Fruit fly (Drosophila melanogaster) whole organism, prepupa: ENCODE measurements around the gene nerfin-1.

Experiments
- Blimp-1 ChIP-seq: fragments of 200-800 bp; sonication (Bioruptor generic); optimal IDR thresholded peaks from 3 replicates; lab custom pipeline; 2017; ENCODE audit warnings: missing biosample characterization, missing genetic modification characterization, mild to moderate bottlenecking, moderate library complexity, missing genetic modification reagents
- CG10631 ChIP-seq: fragments of 200-800 bp; sonication (Bioruptor generic); optimal IDR thresholded peaks from 2 replicates; lab custom pipeline; 2016; ENCODE audit warnings: missing biosample characterization, missing genetic modification characterization
- CG10669 ChIP-seq: fragments of 200-800 bp; sonication (Bioruptor generic); optimal IDR thresholded peaks from 3 replicates; lab custom pipeline; 2018; ENCODE audit warnings: missing biosample characterization, mild to moderate bottlenecking, missing genetic modification characterization, moderate library complexity
- CG11294 ChIP-seq: fragments of 200-800 bp; sonication (Bioruptor generic); IDR thresholded peaks from 2 replicates; pipeline ENCODE4 v1.3.6; 2022; ENCODE audit warnings: missing biosample characterization, missing genetic modification characterization
- CG11762 ChIP-seq: fragments of 200-800 bp; sonication (Bioruptor generic); optimal IDR thresholded peaks from 3 replicates; lab custom pipeline; 2016; ENCODE audit warnings: missing biosample characterization, missing genetic modification characterization; ENCODE audit not compliant: insufficient read depth
- CG11902 ChIP-seq: fragments of 200-800 bp; sonication (Bioruptor generic); optimal IDR thresholded peaks from 3 replicates; lab custom pipeline; 2016; ENCODE audit warnings: missing biosample characterization, missing genetic modification characterization
- CG16779 ChIP-seq: fragments of 200-800 bp; sonication (Bioruptor generic); optimal IDR thresholded peaks from 3 replicates; lab custom pipeline; 2017; ENCODE audit warnings: missing biosample characterization, mild to moderate bottlenecking, missing genetic modification characterization
- CG3032 ChIP-seq: fragments of 200-800 bp; optimal IDR thresholded peaks from 2 replicates; lab custom pipeline; 2019; ENCODE audit warnings: missing biosample characterization, mild to moderate bottlenecking, missing genetic modification characterization, moderate library complexity
- CG31627 ChIP-seq: fragments of 200-800 bp; sonication (Bioruptor generic); optimal IDR thresholded peaks from 3 replicates; lab custom pipeline; 2016; ENCODE audit warnings: missing biosample characterization, missing genetic modification characterization
- CG34406 ChIP-seq: fragments of 200-800 bp; sonication (Bioruptor generic); optimal IDR thresholded peaks from 3 replicates; lab custom pipeline; 2016; ENCODE audit warnings: missing biosample characterization, missing genetic modification characterization
- CG3919 ChIP-seq: fragments of 200-800 bp; sonication (Bioruptor generic); optimal IDR thresholded peaks from 3 replicates; lab custom pipeline; 2016; ENCODE audit warnings: missing biosample characterization, missing genetic modification characterization
- CG4318 ChIP-seq: fragments of 200-800 bp; sonication (Bioruptor generic); optimal IDR thresholded peaks from 3 replicates; lab custom pipeline; 2017; ENCODE audit warnings: missing biosample characterization, mild to moderate bottlenecking, missing genetic modification characterization
- CG6163 ChIP-seq: fragments of 200-800 bp; sonication (Bioruptor generic); IDR thresholded peaks from 3 replicates; pipeline ENCODE4 v1.3.6; 2022; ENCODE audit warnings: missing biosample characterization, missing genetic modification characterization
- CG6276 ChIP-seq: fragments of 200-800 bp; sonication (Bioruptor generic); optimal IDR thresholded peaks from 2 replicates; lab custom pipeline; 2017; ENCODE audit warnings: missing biosample characterization, mild to moderate bottlenecking, missing genetic modification characterization
- CG6792 ChIP-seq: fragments of 200-800 bp; sonication (Bioruptor generic); optimal IDR thresholded peaks from 3 replicates; lab custom pipeline; 2016; ENCODE audit warnings: missing biosample characterization, missing genetic modification characterization
- CG6854 ChIP-seq: fragments of 200-800 bp; sonication (Bioruptor generic); optimal IDR thresholded peaks from 2 replicates; lab custom pipeline; 2017; ENCODE audit warnings: missing biosample characterization, mild to moderate bottlenecking, missing genetic modification characterization
- CG7368 ChIP-seq: fragments of 200-800 bp; sonication (Bioruptor generic); optimal IDR thresholded peaks from 3 replicates; lab custom pipeline; 2016; ENCODE audit warnings: missing biosample characterization, missing genetic modification characterization
- CG8119 ChIP-seq: fragments of 200-800 bp; sonication (Bioruptor generic); IDR thresholded peaks from 3 replicates; pipeline ENCODE4 v1.3.6; 2022; ENCODE audit warnings: missing biosample characterization, missing genetic modification characterization
- CG8319 ChIP-seq: fragments of 200-800 bp; sonication (Bioruptor generic); optimal IDR thresholded peaks from 3 replicates; lab custom pipeline; 2016; ENCODE audit warnings: missing biosample characterization, missing genetic modification characterization
- CG8632 ChIP-seq: fragments of 200-800 bp; sonication (Bioruptor generic); optimal IDR thresholded peaks from 3 replicates; lab custom pipeline; 2016; ENCODE audit warnings: missing biosample characterization, missing genetic modification characterization
- CG9139 ChIP-seq: fragments of 200-800 bp; sonication (Bioruptor generic); optimal IDR thresholded peaks from 3 replicates; lab custom pipeline; 2017; ENCODE audit warnings: missing biosample characterization, mild to moderate bottlenecking, missing genetic modification characterization
- Eip75B ChIP-seq: fragments of 200-800 bp; sonication (Bioruptor generic); optimal IDR thresholded peaks from 3 replicates; lab custom pipeline; 2016; ENCODE audit warnings: missing biosample characterization, missing genetic modification characterization
- Eip78C ChIP-seq: fragments of 200-800 bp; sonication (Bioruptor generic); peaks from one replicate; lab custom pipeline; 2016; ENCODE audit warnings: missing biosample characterization, missing genetic modification characterization
- Eip93F ChIP-seq: fragments of 200-800 bp; sonication (Bioruptor generic); optimal IDR thresholded peaks from 2 replicates; lab custom pipeline; 2016; ENCODE audit warnings: missing biosample characterization, mild to moderate bottlenecking, missing genetic modification characterization
- Ets21C ChIP-seq: fragments of 200-800 bp; sonication (Bioruptor generic); optimal IDR thresholded peaks from 3 replicates; lab custom pipeline; 2016; ENCODE audit warnings: missing biosample characterization, missing genetic modification characterization
- Hr38 ChIP-seq: sonication (Bioruptor generic); optimal IDR thresholded peaks from 2 replicates; lab custom pipeline; 2016; ENCODE audit warnings: missing biosample characterization, missing genetic modification characterization
- Hr39 ChIP-seq: fragments of 200-800 bp; sonication (Bioruptor generic); optimal IDR thresholded peaks from 2 replicates; lab custom pipeline; 2016; ENCODE audit warnings: missing biosample characterization, missing genetic modification characterization
- Hr4 ChIP-seq: fragments of 200-800 bp; sonication (Bioruptor generic); optimal IDR thresholded peaks from 3 replicates; lab custom pipeline; 2016; ENCODE audit warnings: missing biosample characterization, missing genetic modification characterization
- Lpt ChIP-seq: fragments of 200-800 bp; sonication (Bioruptor generic); optimal IDR thresholded peaks from 3 replicates; lab custom pipeline; 2016; ENCODE audit warnings: missing biosample characterization, missing genetic modification characterization
- Met ChIP-seq: fragments of 200-800 bp; sonication (Bioruptor generic); optimal IDR thresholded peaks from 3 replicates; lab custom pipeline; 2016; ENCODE audit warnings: missing biosample characterization, missing genetic modification characterization
- Smox ChIP-seq: fragments of 200-800 bp; sonication (Bioruptor generic); optimal IDR thresholded peaks from 3 replicates; lab custom pipeline; 2016; ENCODE audit warnings: missing biosample characterization, missing genetic modification characterization
- Sox14 ChIP-seq: fragments of 200-800 bp; sonication (Bioruptor generic); optimal IDR thresholded peaks from 3 replicates; lab custom pipeline; 2016; ENCODE audit warnings: missing biosample characterization, missing genetic modification characterization
- cyc ChIP-seq: fragments of 200-800 bp; sonication (Bioruptor generic); optimal IDR thresholded peaks from 3 replicates; lab custom pipeline; 2016; ENCODE audit warnings: missing biosample characterization, missing genetic modification characterization
- eg ChIP-seq: fragments of 200-800 bp; sonication (Bioruptor generic); IDR thresholded peaks from 3 replicates; pipeline ENCODE4 v1.3.6; 2022; ENCODE audit warnings: missing biosample characterization, missing genetic modification characterization
- esn ChIP-seq: fragments of 200-800 bp; sonication (Bioruptor generic); optimal IDR thresholded peaks from 2 replicates; lab custom pipeline; 2016; ENCODE audit warnings: missing biosample characterization, mild to moderate bottlenecking, missing genetic modification characterization, moderate library complexity
- fd59A ChIP-seq: fragments of 200-800 bp; sonication (Bioruptor generic); optimal IDR thresholded peaks from 2 replicates; lab custom pipeline; 2017; ENCODE audit warnings: missing biosample characterization, mild to moderate bottlenecking, missing genetic modification characterization, missing genetic modification reagents
- fd85E ChIP-seq: fragments of 200-800 bp; sonication (Bioruptor generic); optimal IDR thresholded peaks from 3 replicates; lab custom pipeline; 2016; ENCODE audit warnings: missing biosample characterization, missing genetic modification characterization
- fkh ChIP-seq: fragments of 200-800 bp; sonication (Bioruptor generic); optimal IDR thresholded peaks from 3 replicates; lab custom pipeline; 2017; ENCODE audit warnings: missing biosample characterization, mild to moderate bottlenecking, missing genetic modification characterization, moderate library complexity
- net ChIP-seq: fragments of 200-800 bp; sonication (Bioruptor generic); optimal IDR thresholded peaks from 3 replicates; lab custom pipeline; 2016; ENCODE audit warnings: missing biosample characterization, missing genetic modification characterization
- pdm3 ChIP-seq: fragments of 200-800 bp; sonication (Bioruptor generic); optimal IDR thresholded peaks from 3 replicates; lab custom pipeline; 2016; ENCODE audit warnings: missing biosample characterization, missing genetic modification characterization
- salr ChIP-seq, 2 experiments: fragments of 200-800 bp; sonication (Bioruptor generic); optimal IDR thresholded peaks; 3 replicates each; lab custom pipeline; 2016 to 2018; ENCODE audit warnings: missing biosample characterization in 2 of 2, missing genetic modification characterization in 2 of 2, mild to moderate bottlenecking in 1 of 2
- ss ChIP-seq, 2 experiments: fragments of 200-800 bp; sonication (Bioruptor generic); optimal IDR thresholded peaks; 2 replicates in 1 of 2; 3 replicates in 1 of 2; lab custom pipeline; 2017 to 2018; ENCODE audit warnings: mild to moderate bottlenecking in 2 of 2, missing biosample characterization in 2 of 2, missing genetic modification characterization in 2 of 2, moderate library complexity in 1 of 2
- svp ChIP-seq: fragments of 200-800 bp; sonication (Bioruptor generic); peaks from one replicate; lab custom pipeline; 2016; ENCODE audit warnings: missing biosample characterization, missing genetic modification characterization
- topi ChIP-seq: fragments of 200-800 bp; sonication (Bioruptor generic); optimal IDR thresholded peaks from 3 replicates; lab custom pipeline; 2016; ENCODE audit warnings: missing biosample characterization, missing genetic modification characterization
- vri ChIP-seq: fragments of 200-800 bp; sonication (Bioruptor generic); optimal IDR thresholded peaks from 3 replicates; lab custom pipeline; 2016; ENCODE audit warnings: missing biosample characterization, mild to moderate bottlenecking, missing genetic modification characterization

The nerfin-1 gene

dm6 chr3L:882236-882891 lies 26.5 kb upstream of the nerfin-1 start:
- TF ChIP-seq eg (no peak), vri (GFP tag; lab: Kevin White, UChicago) (peak; percentile 36), Eip78C (peak; percentile 70)
- TF ChIP-seq, all 60 proteins: peak for 2

DNA sequence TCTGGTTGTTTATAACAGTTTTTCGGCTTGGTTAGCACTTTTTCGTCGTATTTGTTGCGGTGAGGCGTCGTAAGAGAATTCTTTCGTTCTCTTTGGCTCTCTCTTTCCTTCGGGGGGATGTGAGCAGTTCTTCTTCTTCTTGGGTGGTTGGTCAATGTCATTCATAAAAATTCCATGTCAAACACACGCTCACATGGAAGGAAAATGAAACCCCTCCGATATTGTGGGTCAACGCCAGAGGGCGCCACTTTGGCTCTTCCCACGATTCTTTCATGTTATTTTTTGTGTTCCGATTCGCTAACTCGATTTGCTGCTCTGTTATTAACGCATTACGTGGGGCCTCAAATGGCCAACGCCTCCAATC lies 26.0 kb upstream of the nerfin-1 start:
- no peak for TF ChIP-seq CG11294
- TF ChIP-seq CG6276 (GFP tag; lab: Kevin White, UChicago): no peak
- TF ChIP-seq Smox (GFP tag; lab: Kevin White, UChicago): no peak
- no peak for TF ChIP-seq Eip78C
- no peak for TF ChIP-seq CG9139 (GFP tag; lab: Kevin White, UChicago)
- no peak for TF ChIP-seq fd59A
- TF ChIP-seq vri (GFP tag; lab: Kevin White, UChicago): no peak
- TF ChIP-seq Ets21C: no peak
- no peak for TF ChIP-seq Blimp-1 (GFP tag; lab: Kevin White, UChicago)
- TF ChIP-seq Hr4 (GFP tag; lab: Kevin White, UChicago): no peak
- no peak for TF ChIP-seq CG8119 (GFP tag; lab: Robert Waterston, UW)
- no peak for TF ChIP-seq CG4318 (GFP tag; lab: Kevin White, UChicago)
- no peak for TF ChIP-seq Hr38 (GFP tag; lab: Kevin White, UChicago)
- TF ChIP-seq CG8632: no peak
- no peak for TF ChIP-seq ss (GFP tag; optimal IDR thresholded peaks at IDR 0.05; lab: Kevin White, UChicago)
- TF ChIP-seq CG31627 (GFP tag; lab: Kevin White, UChicago): no peak
- no peak for TF ChIP-seq topi (GFP tag; lab: Kevin White, UChicago)
- no peak for TF ChIP-seq salr (GFP tag; optimal IDR thresholded peaks at IDR 0.05; lab: Kevin White, UChicago)

- peak; percentile 86 for TF ChIP-seq Sox14
- TF ChIP-seq CG7368: no peak
- TF ChIP-seq CG3032 (tag; lab: Kevin White, UChicago): no peak
Measured at dm6 chr3L:883786-884185, 25.1 kb upstream of the nerfin-1 start.

DNA sequence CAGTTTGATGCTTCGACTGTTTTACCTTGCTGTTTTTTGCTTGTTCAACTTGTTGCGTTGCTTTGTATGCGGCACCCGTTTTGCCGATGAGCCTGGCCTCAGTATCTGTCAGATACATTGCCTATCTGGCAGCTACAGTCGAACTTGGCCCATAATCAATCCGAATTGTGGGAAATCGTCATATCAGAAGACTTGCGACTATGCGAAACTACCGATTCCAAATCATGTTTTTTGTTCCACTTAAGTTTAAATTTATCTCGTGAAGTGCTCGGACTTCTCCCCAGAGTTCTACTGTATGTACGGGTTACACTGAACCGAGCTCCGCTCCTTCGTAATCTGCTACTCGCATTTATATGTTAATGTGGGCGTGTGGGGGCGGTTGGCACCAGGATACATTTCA lies 24.7 kb upstream of the nerfin-1 start:
- TF ChIP-seq fkh (GFP tag; lab: Kevin White, UChicago): no peak
- TF ChIP-seq fd59A: no peak
- TF ChIP-seq Hr39 (GFP tag; lab: Kevin White, UChicago): no peak
- no peak for TF ChIP-seq Ets21C
- peak; percentile 15 for TF ChIP-seq topi (GFP tag; lab: Kevin White, UChicago)
- no peak for TF ChIP-seq Met
- TF ChIP-seq CG10669: peak; percentile 22
- peak; percentile 28 for TF ChIP-seq CG11902 (GFP tag; lab: Kevin White, UChicago)
- no peak for TF ChIP-seq Eip93F (GFP tag; lab: Kevin White, UChicago)
- peak; percentile 34 for TF ChIP-seq CG7368
- TF ChIP-seq CG6854 (GFP tag; lab: Kevin White, UChicago): no peak
- no peak for TF ChIP-seq CG10631 (GFP tag; lab: Kevin White, UChicago)
- TF ChIP-seq vri (GFP tag; lab: Kevin White, UChicago): no peak
- no peak for TF ChIP-seq Lpt (GFP tag; lab: Kevin White, UChicago)
- TF ChIP-seq esn (GFP tag; lab: Kevin White, UChicago): no peak
- no peak for TF ChIP-seq CG6792
- TF ChIP-seq svp: peak; percentile 54
- TF ChIP-seq pdm3 (GFP tag; lab: Kevin White, UChicago): no peak
- no peak for TF ChIP-seq CG6276 (GFP tag; lab: Kevin White, UChicago)
- TF ChIP-seq Smox (GFP tag; lab: Kevin White, UChicago): no peak
- TF ChIP-seq Eip75B: no peak
- no peak for TF ChIP-seq salr (GFP tag; optimal IDR thresholded peaks at IDR 0.05; lab: Kevin White, UChicago)
- no peak for TF ChIP-seq net (GFP tag; lab: Kevin White, UChicago)
- TF ChIP-seq CG34406: no peak
- TF ChIP-seq cyc: peak; percentile 29
- no peak for TF ChIP-seq CG16779 (tag; lab: Kevin White, UChicago)
- TF ChIP-seq CG3032 (tag; lab: Kevin White, UChicago): no peak
- TF ChIP-seq CG11294: no peak; the same call in 1 of the 2 replicates
- TF ChIP-seq ss (GFP tag; optimal IDR thresholded peaks at IDR 0.05; lab: Kevin White, UChicago): no peak
- TF ChIP-seq fd85E (GFP tag; lab: Kevin White, UChicago): no peak
- TF ChIP-seq CG6163 (GFP tag; lab: Robert Waterston, UW): 0 out of 3 replicates have a peak, but pooled peaks have one; percentile 12
- no peak for TF ChIP-seq CG8319 (GFP tag; lab: Kevin White, UChicago)
- peak; percentile 25 for TF ChIP-seq CG3919 (GFP tag; lab: Kevin White, UChicago)
- TF ChIP-seq CG11762: no peak
